Worm (Caenorhabditis elegans): Measurements from ENCODE around the gene cdd-1.

Gene cdd-1

DNA sequence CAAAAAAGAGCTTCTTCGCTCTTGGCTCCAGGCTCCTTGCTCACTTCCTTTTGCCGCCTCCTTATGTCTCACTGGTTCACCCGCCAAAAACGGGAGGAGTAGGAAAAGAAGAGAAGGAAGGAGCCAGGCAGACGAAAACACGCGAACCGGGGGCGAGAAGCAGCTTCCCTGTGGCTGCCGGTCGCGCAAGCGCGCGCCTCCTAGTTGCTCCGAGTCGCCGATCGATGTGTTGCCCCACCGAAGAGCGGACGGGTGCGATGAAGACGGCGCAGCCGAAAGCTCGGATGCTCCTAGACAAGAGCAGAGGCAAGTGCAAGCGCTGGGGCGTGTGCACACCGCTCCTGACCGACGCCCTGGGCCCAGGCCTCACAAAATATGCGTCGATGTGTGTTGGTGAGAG, 47.4 kb downstream of the cdd-1 start (continued):
- TF ChIP-seq dox-1 (GFP tag; IDR thresholded peaks at IDR 0.05) = peak; percentile 32; the same call in 1 of the 2 replicates

DNA sequence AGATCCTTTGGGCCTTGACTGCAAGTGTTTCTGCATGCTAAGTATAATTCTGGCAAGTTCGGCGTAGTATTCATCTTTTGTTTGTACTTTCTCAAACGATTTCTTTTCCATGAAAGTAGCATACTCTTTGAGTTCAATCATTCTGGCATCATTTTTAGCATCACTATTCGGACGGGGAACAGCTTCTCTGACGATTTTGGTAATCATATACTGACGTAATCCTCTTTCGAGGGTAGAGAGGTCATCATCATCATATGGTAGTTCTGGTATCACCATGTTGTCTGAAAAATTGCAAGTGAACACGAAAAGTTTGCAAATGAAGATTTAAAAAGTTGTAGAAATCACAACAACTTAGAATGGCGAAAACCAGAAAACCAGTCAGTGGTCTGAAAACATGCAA, 48.2 kb downstream of the cdd-1 start, which contains the start of gene F22F1.3:
F22F1.3 (minus strand) TSS at position 281 of the 400 bp plus-strand sequence.
- TF ChIP-seq lin-26 (GFP tag; IDR thresholded peaks at IDR 0.05) = no peak

DNA sequence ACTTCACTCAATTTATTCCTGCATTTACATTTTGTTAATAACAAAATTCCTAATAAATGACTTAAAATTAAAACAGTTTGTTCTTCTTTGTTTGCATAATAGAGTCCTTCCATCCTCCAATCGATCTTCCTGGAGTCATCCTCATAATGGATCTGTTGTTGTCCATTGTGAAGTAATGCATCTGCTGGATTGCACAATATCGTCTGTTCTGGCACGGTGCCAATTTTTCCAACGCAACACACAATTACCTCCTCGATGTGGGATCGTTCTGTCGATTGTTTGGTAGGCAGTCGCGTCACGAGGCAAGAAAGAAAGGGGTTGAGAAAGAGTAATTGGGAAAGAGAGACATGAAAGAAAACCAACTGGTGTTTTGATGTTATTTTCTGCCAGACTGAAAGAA, 50.9 kb downstream of the cdd-1 start:
- no peak for TF ChIP-seq T26A5.8 (tag; optimal IDR thresholded peaks at IDR 0.05)
- TF ChIP-seq ceh-27 (GFP tag; optimal IDR thresholded peaks at IDR 0.05) = peak; percentile 47
- TF ChIP-seq K12H6.12 (tag; optimal IDR thresholded peaks at IDR 0.05) = peak; percentile 54

- TF ChIP-seq sea-2 (GFP tag; IDR thresholded peaks at IDR 0.05) (no peak), zfh-2 (GFP tag; conservative IDR thresholded peaks at IDR 0.05) (peak; percentile 64), ztf-22 (GFP tag; optimal IDR thresholded peaks at IDR 0.05) (no peak), madf-3 (GFP tag; IDR thresholded peaks at IDR 0.05) (no peak), C06A6.2 (GFP tag; conservative IDR thresholded peaks at IDR 0.05) (no peak), madf-6 (GFP tag; IDR thresholded peaks at IDR 0.05) (no peak), madf-10 (tag; optimal IDR thresholded peaks at IDR 0.05) (no peak), F49E8.2 (tag; optimal IDR thresholded peaks at IDR 0.05; ENCODE audit: insufficient read depth) (no peak), snpc-1.3 (tag; optimal IDR thresholded peaks at IDR 0.05; ENCODE audit: insufficient read depth) (no peak), B0035.1 (tag; optimal IDR thresholded peaks at IDR 0.05) (no peak), ztf-25 (GFP tag; IDR thresholded peaks at IDR 0.05) (0 out of 2 replicates have a peak, but pooled peaks have one; percentile 5), aptf-3 (GFP tag; IDR thresholded peaks at IDR 0.05) (no peak), ets-4 (GFP tag; optimal IDR thresholded peaks at IDR 0.05) (no peak), tbp1 (GFP tag; optimal IDR thresholded peaks at IDR 0.05) (peak; percentile 29), Y53G8AR.9 (GFP tag; conservative IDR thresholded peaks at IDR 0.05) (no peak), ceh-27 (GFP tag; optimal IDR thresholded peaks at IDR 0.05) (peak; percentile 11), F39B2.1 (GFP tag; IDR thresholded peaks at IDR 0.05) (peak; percentile 98), somi-1 (GFP tag; optimal IDR thresholded peaks at IDR 0.05) (no peak), mxl-1 (tag; optimal IDR thresholded peaks at IDR 0.05) (no peak), die-1 (tag; optimal IDR thresholded peaks at IDR 0.05) (no peak), K11D2.4 (GFP tag; IDR thresholded peaks at IDR 0.05) (no peak), lin-40 (tag; optimal IDR thresholded peaks at IDR 0.05) (no peak), nfyb-1 (GFP tag; IDR thresholded peaks at IDR 0.05) (no peak), nhr-120 (GFP tag; IDR thresholded peaks at IDR 0.05) (0 out of 2 replicates have a peak, but pooled peaks have one; percentile 17), chd-7 (tag; optimal IDR thresholded peaks at IDR 0.05) (no peak), hmg-20 (GFP tag; IDR thresholded peaks at IDR 0.05) (no peak), egrh-3 (GFP tag; IDR thresholded peaks at IDR 0.05) (peak; percentile 32; the same call in 1 of the 2 replicates), bed-1 (GFP tag; IDR thresholded peaks at IDR 0.05) (0 out of 2 replicates have a peak, but pooled peaks have one; percentile 53), pbrm-1 (GFP tag; IDR thresholded peaks at IDR 0.05) (peak; percentile 43; the same call in 1 of the 2 replicates)
These were observed 51.8 kb downstream of the cdd-1 start, which contains the start of gene hil-3 for ce11 chrX:8158975-8159813. Gene hil-3 (plus strand): TSS chrX:8159169.

All from whole organism, young adult.